Fruit fly (Drosophila melanogaster) whole organism, wandering third instar larva: ENCODE results near the gene CG32639.

Experiments used
- Abd-B ChIP-seq: fragments of >200 bp; optimal IDR thresholded peaks from 2 replicates; lab custom pipeline; 2017; ENCODE audit warnings: missing biosample characterization, missing genetic modification characterization
- CG32264 ChIP-seq: fragments of 200-800 bp; sonication (Bioruptor generic); optimal IDR thresholded peaks from 2 replicates; lab custom pipeline; 2016; ENCODE audit warnings: missing biosample characterization, missing genetic modification characterization
- CG9705 ChIP-seq: fragments of 200-800 bp; sonication (Bioruptor generic); optimal IDR thresholded peaks from 2 replicates; lab custom pipeline; 2018; ENCODE audit warnings: missing biosample characterization, mild to moderate bottlenecking, missing genetic modification characterization
- Dfd ChIP-seq: fragments of >200 bp; optimal IDR thresholded peaks from 2 replicates; lab custom pipeline; 2017; ENCODE audit warnings: missing biosample characterization, missing genetic modification characterization
- Dif ChIP-seq: fragments of 200-275, 200-300 bp; sonication (Bioruptor generic); optimal IDR thresholded peaks from 2 replicates; lab custom pipeline; 2018; ENCODE audit warnings: missing biosample characterization, missing genetic modification characterization; ENCODE audit not compliant: partially characterized antibody
- GATAd ChIP-seq: sonication (Bioruptor generic); optimal IDR thresholded peaks from 2 replicates; lab custom pipeline; 2016; ENCODE audit warnings: missing biosample characterization, missing genetic modification characterization
- HLH106 ChIP-seq: fragments of 200-800 bp; optimal IDR thresholded peaks from 3 replicates; lab custom pipeline; 2019; ENCODE audit warnings: missing biosample characterization, mild to moderate bottlenecking, missing genetic modification characterization, moderate library complexity
- Hnf4 ChIP-seq: fragments of 200-800 bp; sonication (Bioruptor generic); optimal IDR thresholded peaks from 2 replicates; lab custom pipeline; 2016; ENCODE audit warnings: missing biosample characterization, mild to moderate bottlenecking, missing genetic modification characterization
- Hr78 ChIP-seq: fragments of >200 bp; optimal IDR thresholded peaks from 2 replicates; lab custom pipeline; 2017; ENCODE audit warnings: missing biosample characterization, missing genetic modification characterization
- Hr83 ChIP-seq: fragments of 200-300 bp; sonication (Bioruptor generic); optimal IDR thresholded peaks from 2 replicates; lab custom pipeline; 2016; ENCODE audit warnings: missing biosample characterization, mild to moderate bottlenecking, missing genetic modification characterization, moderate library complexity; ENCODE audit not compliant: poor library complexity, severe bottlenecking
- Mio ChIP-seq: sonication (Bioruptor generic); optimal IDR thresholded peaks from 2 replicates; lab custom pipeline; 2016; ENCODE audit warnings: missing biosample characterization, missing genetic modification characterization
- Myc ChIP-seq: fragments of >200 bp; optimal IDR thresholded peaks from 2 replicates; lab custom pipeline; 2017
- N ChIP-seq: fragments of >200 bp; optimal IDR thresholded peaks from 2 replicates; lab custom pipeline; 2018; ENCODE audit warnings: missing biosample characterization, missing external identifiers, missing genetic modification characterization
- OdsH ChIP-seq: fragments of 200-800 bp; sonication (Bioruptor generic); optimal IDR thresholded peaks from 2 replicates; lab custom pipeline; 2016; ENCODE audit warnings: missing biosample characterization, mild to moderate bottlenecking, missing genetic modification characterization
- Rel ChIP-seq, 2 experiments: fragments of 200-800 bp; sonication (Bioruptor generic) in 1 of 2; optimal IDR thresholded peaks; 2 replicates in 1 of 2; 3 replicates in 1 of 2; lab custom pipeline; 2016 to 2019; ENCODE audit warnings: mild to moderate bottlenecking in 2 of 2, missing biosample characterization in 2 of 2, missing genetic modification characterization in 2 of 2, moderate library complexity in 1 of 2
- Sp1 ChIP-seq: fragments of 200-800 bp; sonication (Bioruptor generic); optimal IDR thresholded peaks from 3 replicates; lab custom pipeline; 2019; ENCODE audit warnings: missing biosample characterization, mild to moderate bottlenecking, missing genetic modification characterization, moderate library complexity
- br ChIP-seq: fragments of 200-800 bp; sonication (Bioruptor generic); optimal IDR thresholded peaks from 2 replicates; lab custom pipeline; 2016; ENCODE audit warnings: missing biosample characterization, missing genetic modification characterization
- brk ChIP-seq: fragments of 200-800 bp; sonication (Bioruptor generic); optimal IDR thresholded peaks from 2 replicates; lab custom pipeline; 2016; ENCODE audit warnings: missing biosample characterization, mild to moderate bottlenecking, missing genetic modification characterization
- dl ChIP-seq, 2 experiments: fragments of 175-275, 200-275 bp in 1 of 2; fragments of 200-275 bp in 1 of 2; sonication (Bioruptor generic); optimal IDR thresholded peaks; lab custom pipeline; 2018; ENCODE audit warnings: mild to moderate bottlenecking in 2 of 2, missing biosample characterization in 2 of 2, missing genetic modification characterization in 2 of 2, moderate library complexity in 2 of 2; ENCODE audit not compliant: partially characterized antibody in 2 of 2, insufficient read depth in 1 of 2
- dmrt93B ChIP-seq: fragments of 200-800 bp; sonication (Bioruptor generic); optimal IDR thresholded peaks from 2 replicates; lab custom pipeline; 2018; ENCODE audit warnings: missing biosample characterization, mild to moderate bottlenecking, missing genetic modification characterization
- dsf ChIP-seq: sonication (Bioruptor generic); optimal IDR thresholded peaks from 2 replicates; lab custom pipeline; 2016; ENCODE audit warnings: missing biosample characterization, missing genetic modification characterization, borderline replicate concordance
- ey ChIP-seq: fragments of 200-800 bp; sonication (Bioruptor generic); optimal IDR thresholded peaks from 2 replicates; lab custom pipeline; 2016; ENCODE audit warnings: missing biosample characterization, missing genetic modification characterization
- foxo ChIP-seq, 2 experiments: fragments of 200-800 bp; sonication (Bioruptor generic); optimal IDR thresholded peaks; 2 replicates in 1 of 2; 3 replicates in 1 of 2; lab custom pipeline; 2016 to 2017; ENCODE audit warnings: missing biosample characterization in 2 of 2, missing genetic modification characterization in 2 of 2
- fru ChIP-seq: fragments of 200-800 bp; sonication (Bioruptor generic); optimal IDR thresholded peaks from 3 replicates; lab custom pipeline; 2016; ENCODE audit warnings: missing biosample characterization, mild to moderate bottlenecking, missing genetic modification characterization
- h ChIP-seq: fragments of 200-800 bp; sonication (Bioruptor generic); optimal IDR thresholded peaks from 3 replicates; lab custom pipeline; 2016; ENCODE audit warnings: missing biosample characterization, mild to moderate bottlenecking, missing genetic modification characterization
- jim ChIP-seq: fragments of 175-275, 200-325 bp; sonication (Bioruptor generic); optimal IDR thresholded peaks from 2 replicates; lab custom pipeline; 2016; ENCODE audit warnings: missing biosample characterization, mild to moderate bottlenecking, missing genetic modification characterization
- lola ChIP-seq: fragments of >200 bp; optimal IDR thresholded peaks from 2 replicates; lab custom pipeline; 2017; ENCODE audit warnings: missing biosample characterization, missing genetic modification characterization
- pan ChIP-seq: fragments of >200 bp; optimal IDR thresholded peaks from 2 replicates; lab custom pipeline; 2017
- psq ChIP-seq: fragments of 200-800 bp; sonication (Bioruptor generic); optimal IDR thresholded peaks from 3 replicates; lab custom pipeline; 2017; ENCODE audit warnings: missing biosample characterization, mild to moderate bottlenecking, missing genetic modification characterization, moderate library complexity
- rgr ChIP-seq: fragments of 200-800 bp; sonication (Bioruptor generic); optimal IDR thresholded peaks from 3 replicates; lab custom pipeline; 2016; ENCODE audit warnings: missing biosample characterization, mild to moderate bottlenecking, missing genetic modification characterization
- sage ChIP-seq: fragments of 200-800 bp; sonication (Bioruptor generic); optimal IDR thresholded peaks from 2 replicates; lab custom pipeline; 2016; ENCODE audit warnings: missing biosample characterization, mild to moderate bottlenecking, missing genetic modification characterization
- sv ChIP-seq: fragments of 200-800 bp; sonication (Bioruptor generic); optimal IDR thresholded peaks from 3 replicates; lab custom pipeline; 2016; ENCODE audit warnings: missing biosample characterization, missing genetic modification characterization
- tai ChIP-seq: sonication (Bioruptor generic); optimal IDR thresholded peaks from 2 replicates; lab custom pipeline; 2016; ENCODE audit warnings: missing biosample characterization, missing genetic modification characterization
- usp ChIP-seq: fragments of >200 bp; optimal IDR thresholded peaks from 2 replicates; lab custom pipeline; 2017; ENCODE audit warnings: missing biosample characterization, missing genetic modification characterization
- woc ChIP-seq: sonication (Bioruptor generic); optimal IDR thresholded peaks from 2 replicates; lab custom pipeline; 2016; ENCODE audit warnings: missing biosample characterization, mild to moderate bottlenecking, missing genetic modification characterization

CG32639 gene

dm6 chrX:13219290-13219689, 17.1 kb downstream of the CG32639 start:
- TF ChIP-seq CG32264 (GFP tag; lab: Kevin White, UChicago) (no peak), dl (GFP tag; optimal IDR thresholded peaks at IDR 0.05; lab: Kevin White, UChicago; ENCODE audit: insufficient read depth in 1 of 2, partially characterized antibody in 2 of 2) (no peak), Dfd (GFP tag; lab: Kevin White, UChicago) (no peak), Hr78 (GFP tag; lab: Kevin White, UChicago) (no peak), N (no peak), fru (GFP tag; lab: Kevin White, UChicago) (no peak), rgr (no peak), HLH106 (tag; lab: Kevin White, UChicago) (no peak), Abd-B (GFP tag; lab: Kevin White, UChicago) (no peak), foxo (GFP tag; optimal IDR thresholded peaks at IDR 0.05; lab: Kevin White, UChicago) (no peak), dsf (GFP tag; lab: Kevin White, UChicago) (no peak), Sp1 (GFP tag; lab: Kevin White, UChicago) (no peak), GATAd (GFP tag; lab: Kevin White, UChicago) (no peak), pan (no peak), Dif (no peak), Hnf4 (GFP tag; lab: Kevin White, UChicago) (no peak), lola (GFP tag; lab: Kevin White, UChicago) (no peak), OdsH (no peak)

- peak; percentile 32 for TF ChIP-seq OdsH
- TF ChIP-seq Rel (GFP tag; optimal IDR thresholded peaks at IDR 0.05; lab: Kevin White, UChicago): no peak
- TF ChIP-seq Rel (tag; optimal IDR thresholded peaks at IDR 0.05; lab: Kevin White, UChicago): no peak
- no peak for TF ChIP-seq dmrt93B
- TF ChIP-seq psq (GFP tag; lab: Kevin White, UChicago): peak; percentile 4
- TF ChIP-seq brk: no peak
- TF ChIP-seq lola (GFP tag; lab: Kevin White, UChicago): no peak
- TF ChIP-seq tai (GFP tag; lab: Kevin White, UChicago): no peak
- TF ChIP-seq jim (GFP tag; lab: Kevin White, UChicago): no peak
- TF ChIP-seq Dif: peak; percentile 88
- no peak for TF ChIP-seq Hr78 (GFP tag; lab: Kevin White, UChicago)
- no peak for TF ChIP-seq sage (GFP tag; lab: Kevin White, UChicago)
- no peak for TF ChIP-seq Myc
- TF ChIP-seq br (GFP tag; lab: Kevin White, UChicago): no peak
- no peak for TF ChIP-seq CG9705 (GFP tag; lab: Kevin White, UChicago)
- peak; percentile 43 for TF ChIP-seq h (GFP tag; lab: Kevin White, UChicago)
- peak; percentile 53 for TF ChIP-seq ey (GFP tag; lab: Kevin White, UChicago)
- no peak for TF ChIP-seq usp (GFP tag; lab: Kevin White, UChicago)
- TF ChIP-seq woc (GFP tag; lab: Kevin White, UChicago): peak; percentile 24
- no peak for TF ChIP-seq dsf (GFP tag; lab: Kevin White, UChicago)
- peak in 1 of 2 experiments; percentile 62 for TF ChIP-seq foxo (GFP tag; optimal IDR thresholded peaks at IDR 0.05; lab: Kevin White, UChicago)
- no peak for TF ChIP-seq CG32264 (GFP tag; lab: Kevin White, UChicago)
- no peak for TF ChIP-seq Hr83 (GFP tag; lab: Kevin White, UChicago)
- TF ChIP-seq Hnf4 (GFP tag; lab: Kevin White, UChicago): peak; percentile 46
- no peak for TF ChIP-seq N
- peak in 1 of 2 experiments; percentile 37 for TF ChIP-seq dl (GFP tag; optimal IDR thresholded peaks at IDR 0.05; lab: Kevin White, UChicago; ENCODE audit: insufficient read depth in 1 of 2, partially characterized antibody in 2 of 2)
- peak; percentile 53 for TF ChIP-seq rgr
- TF ChIP-seq sv (GFP tag; lab: Kevin White, UChicago): peak; percentile 25
- peak; percentile 24 for TF ChIP-seq HLH106 (tag; lab: Kevin White, UChicago)
- TF ChIP-seq Sp1 (GFP tag; lab: Kevin White, UChicago): peak; percentile 19
- TF ChIP-seq Mio (GFP tag; lab: Kevin White, UChicago): no peak
- TF ChIP-seq fru (GFP tag; lab: Kevin White, UChicago): peak; percentile 65
Observed at dm6 chrX:13214056-13214455, 22.3 kb downstream of the CG32639 start.

- no peak for TF ChIP-seq dmrt93B
- TF ChIP-seq dl (GFP tag; optimal IDR thresholded peaks at IDR 0.05; lab: Kevin White, UChicago; ENCODE audit: insufficient read depth in 1 of 2, partially characterized antibody in 2 of 2): no peak
- no peak for TF ChIP-seq Hr78 (GFP tag; lab: Kevin White, UChicago)
- TF ChIP-seq sv (GFP tag; lab: Kevin White, UChicago): no peak
- TF ChIP-seq woc (GFP tag; lab: Kevin White, UChicago): no peak
- no peak for TF ChIP-seq Myc
- no peak for TF ChIP-seq Hnf4 (GFP tag; lab: Kevin White, UChicago)
- TF ChIP-seq foxo (GFP tag; optimal IDR thresholded peaks at IDR 0.05; lab: Kevin White, UChicago): no peak
- TF ChIP-seq Sp1 (GFP tag; lab: Kevin White, UChicago): no peak
- no peak for TF ChIP-seq N
- TF ChIP-seq Dif: no peak
- TF ChIP-seq br (GFP tag; lab: Kevin White, UChicago): no peak
- TF ChIP-seq Dfd (GFP tag; lab: Kevin White, UChicago): no peak
- TF ChIP-seq rgr: no peak
- TF ChIP-seq CG32264 (GFP tag; lab: Kevin White, UChicago): no peak
- TF ChIP-seq ey (GFP tag; lab: Kevin White, UChicago): no peak
- no peak for TF ChIP-seq fru (GFP tag; lab: Kevin White, UChicago)
- no peak for TF ChIP-seq pan
- no peak for TF ChIP-seq jim (GFP tag; lab: Kevin White, UChicago)
- TF ChIP-seq CG9705 (GFP tag; lab: Kevin White, UChicago): no peak
Observed at dm6 chrX:13212138-13212481, 24.3 kb downstream of the CG32639 start, which contains the start of gene REG. TSS of gene REG (plus strand) at chrX:13212325.
